Worm (Caenorhabditis elegans): Measurements from ENCODE around the gene lig-1.

lig-1 gene

DNA sequence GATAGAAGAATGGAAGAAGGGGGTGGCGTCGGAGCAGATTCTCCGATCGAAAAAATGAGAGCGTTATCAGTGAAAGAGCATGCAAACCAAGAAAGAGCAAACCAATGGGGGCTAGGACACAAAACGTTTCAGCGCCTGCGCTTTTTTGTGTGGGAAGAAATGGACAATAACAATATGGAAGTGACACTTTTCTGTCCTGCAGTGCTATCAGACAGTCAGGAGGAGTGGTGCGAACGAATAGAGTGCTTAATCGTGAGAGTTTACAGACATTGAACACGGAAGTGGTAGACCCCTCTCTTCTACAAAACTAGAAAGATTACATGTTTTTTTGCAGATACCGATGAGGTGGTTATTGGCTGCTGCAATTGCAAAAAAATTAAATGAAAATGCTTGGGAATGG lies 41.5 kb downstream of the lig-1 start:
- TF ChIP-seq aly-2 (tag; optimal IDR thresholded peaks at IDR 0.05): no peak
- no peak for TF ChIP-seq pha-4 (GFP tag; IDR thresholded peaks at IDR 0.05)
- TF ChIP-seq pha-4 (tag; optimal IDR thresholded peaks at IDR 0.05): no peak
- TF ChIP-seq saeg-2 (GFP tag; IDR thresholded peaks at IDR 0.05): 0 out of 2 replicates have a peak, but pooled peaks have one; percentile 61
- TF ChIP-seq Y48G9A.11 (GFP tag; IDR thresholded peaks at IDR 0.05): no peak
- TF ChIP-seq ZK337.2 (GFP tag; IDR thresholded peaks at IDR 0.05): no peak
- 0 out of 2 replicates have a peak, but pooled peaks have one; percentile 29 for TF ChIP-seq F26F4.8 (GFP tag; conservative IDR thresholded peaks at IDR 0.05)
- TF ChIP-seq ceh-20 (GFP tag; IDR thresholded peaks at IDR 0.05): no peak
- TF ChIP-seq Y75B8A.6 (GFP tag; IDR thresholded peaks at IDR 0.05): no peak
- no peak for TF ChIP-seq lsy-2 (tag; optimal IDR thresholded peaks at IDR 0.05)
- peak in 1 of 2 experiments; percentile 87 for TF ChIP-seq unc-62 (GFP tag; optimal IDR thresholded peaks at IDR 0.05 in 1 of 2)
- TF ChIP-seq unc-62 (tag; optimal IDR thresholded peaks at IDR 0.05): no peak
- TF ChIP-seq rbr-2 (tag; optimal IDR thresholded peaks at IDR 0.05): no peak
- TF ChIP-seq daf-16 (GFP tag; optimal IDR thresholded peaks at IDR 0.05): peak in 1 of 2 experiments; percentile 44
- TF ChIP-seq daf-16 (tag; optimal IDR thresholded peaks at IDR 0.05): peak; percentile 93
- no peak for TF ChIP-seq ceh-82 (tag; optimal IDR thresholded peaks at IDR 0.05)
- TF ChIP-seq dpl-1 (GFP tag; optimal IDR thresholded peaks at IDR 0.05): no peak
- TF ChIP-seq lin-15B (tag; optimal IDR thresholded peaks at IDR 0.05): no peak
- no peak for TF ChIP-seq spr-3 (GFP tag; optimal IDR thresholded peaks at IDR 0.05)
- no peak for TF ChIP-seq egl-43 (GFP tag; IDR thresholded peaks at IDR 0.05)
- TF ChIP-seq zfp-2 (tag; optimal IDR thresholded peaks at IDR 0.05): no peak
- no peak for TF ChIP-seq fos-1 (tag; optimal IDR thresholded peaks at IDR 0.05)
- no peak for TF ChIP-seq ZK546.5 (tag; optimal IDR thresholded peaks at IDR 0.05)
- TF ChIP-seq T20F7.1 (GFP tag; optimal IDR thresholded peaks at IDR 0.05): no peak
- TF ChIP-seq nhr-102 (tag; optimal IDR thresholded peaks at IDR 0.05): peak; percentile 38
- TF ChIP-seq lin-38 (GFP tag; IDR thresholded peaks at IDR 0.05): no peak; the same call in 1 of the 2 replicates
- TF ChIP-seq madf-5 (GFP tag; IDR thresholded peaks at IDR 0.05): no peak
- no peak for TF ChIP-seq ceh-32 (tag; optimal IDR thresholded peaks at IDR 0.05; ENCODE audit: poor library complexity)
- TF ChIP-seq mdl-1 (tag; optimal IDR thresholded peaks at IDR 0.05): peak in 1 of 2 experiments; percentile 56
- no peak for TF ChIP-seq lir-3 (tag; optimal IDR thresholded peaks at IDR 0.05)
- peak; percentile 98 for TF ChIP-seq pqm-1 (tag; optimal IDR thresholded peaks at IDR 0.05)
- TF ChIP-seq Y5F2A.4 (GFP tag; optimal IDR thresholded peaks at IDR 0.05): no peak
- no peak for TF ChIP-seq zip-2 (tag; optimal IDR thresholded peaks at IDR 0.05)
- no peak for TF ChIP-seq vab-7 (GFP tag; IDR thresholded peaks at IDR 0.05)
- TF ChIP-seq nhr-76 (tag; optimal IDR thresholded peaks at IDR 0.05): no peak
- TF ChIP-seq ztf-11 (tag; optimal IDR thresholded peaks at IDR 0.05): no peak
- peak; percentile 61 for TF ChIP-seq php-3 (GFP tag; IDR thresholded peaks at IDR 0.05)
- TF ChIP-seq nhr-77 (tag; optimal IDR thresholded peaks at IDR 0.05): peak; percentile 59
- TF ChIP-seq arid-1 (GFP tag; conservative IDR thresholded peaks at IDR 0.05): no peak
- TF ChIP-seq mxl-3 (GFP tag; optimal IDR thresholded peaks at IDR 0.05): peak; percentile 50
- no peak for TF ChIP-seq nhr-25 (tag; optimal IDR thresholded peaks at IDR 0.05; ENCODE audit: borderline replicate concordance, insufficient read depth)
- peak; percentile 77 for TF ChIP-seq lin-1 (GFP tag; IDR thresholded peaks at IDR 0.05)
- TF ChIP-seq ceh-62 (tag; optimal IDR thresholded peaks at IDR 0.05): no peak
- TF ChIP-seq mep-1 (tag; optimal IDR thresholded peaks at IDR 0.05): peak; percentile 16
- no peak for TF ChIP-seq daf-8 (GFP tag; IDR thresholded peaks at IDR 0.05)
- no peak for TF ChIP-seq snpc-4 (tag; optimal IDR thresholded peaks at IDR 0.05)
- no peak for TF ChIP-seq F37D6.2 (tag; optimal IDR thresholded peaks at IDR 0.05)
- no peak for TF ChIP-seq dmd-9 (GFP tag; IDR thresholded peaks at IDR 0.05)
- no peak for TF ChIP-seq madf-9 (GFP tag; conservative IDR thresholded peaks at IDR 0.05)
- TF ChIP-seq daf-19 (GFP tag; conservative IDR thresholded peaks at IDR 0.05): no peak
- no peak for TF ChIP-seq ces-1 (GFP tag; optimal IDR thresholded peaks at IDR 0.05)
- no peak for TF ChIP-seq ama-1 (optimal IDR thresholded peaks at IDR 0.05)
- no peak for TF ChIP-seq unc-130 (GFP tag; optimal IDR thresholded peaks at IDR 0.05)
